Fruit fly (Drosophila melanogaster): ENCODE results near the gene CG5645.

CG5645 gene

DNA sequence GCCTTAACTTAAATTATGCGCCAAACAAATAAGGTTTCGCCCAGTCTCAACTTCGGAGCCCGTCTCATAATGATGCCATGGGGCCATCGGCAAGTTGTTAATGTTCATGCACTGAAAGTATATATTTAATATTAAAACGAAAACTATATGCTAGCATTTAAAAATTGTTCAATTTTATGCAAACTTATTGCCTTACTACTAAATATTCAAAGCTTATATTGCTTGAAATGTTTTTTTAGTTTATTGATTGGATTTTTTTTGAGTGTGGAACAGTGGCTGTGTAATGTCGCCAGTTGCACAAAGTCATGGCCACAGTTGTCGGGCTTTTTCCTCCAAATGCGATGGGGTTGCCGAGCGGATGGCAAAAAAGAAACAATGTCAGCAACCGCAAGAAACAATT lies 22.3 kb downstream of the CG5645 start (continued):
- TF ChIP-seq hkb (optimal IDR thresholded peaks at IDR 0.05) (no peak), hkb (GFP tag; IDR thresholded peaks at IDR 0.05) (peak; percentile 64), Nf-YA (GFP tag; IDR thresholded peaks at IDR 0.05) (peak; percentile 29; the same call in 1 of the 2 replicates), sens-2 (GFP tag; IDR thresholded peaks at IDR 0.05) (0 out of 2 replicates have a peak, but pooled peaks have one; percentile 41)

- no peak for TF ChIP-seq CG11456 (GFP tag; IDR thresholded peaks at IDR 0.05)
- no peak for TF ChIP-seq pho (GFP tag; optimal IDR thresholded peaks at IDR 0.05)
- no peak for TF ChIP-seq kni (GFP tag; optimal IDR thresholded peaks at IDR 0.05)
- TF ChIP-seq ci (GFP tag; IDR thresholded peaks at IDR 0.05) = no peak
- TF ChIP-seq dm (GFP tag; optimal IDR thresholded peaks at IDR 0.05) = no peak
- TF ChIP-seq klu (GFP tag; IDR thresholded peaks at IDR 0.05) = no peak
- TF ChIP-seq PHDP (tag; optimal IDR thresholded peaks at IDR 0.05) = no peak
- no peak for TF ChIP-seq CG17359 (tag; optimal IDR thresholded peaks at IDR 0.05)
- no peak for TF ChIP-seq Meics (GFP tag; optimal IDR thresholded peaks at IDR 0.05)
- no peak for TF ChIP-seq CG34376 (GFP tag; optimal IDR thresholded peaks at IDR 0.05)
Observed at dm6 chr3L:12113589-12113988, 22.9 kb downstream of the CG5645 start.

dm6 chr3L:12112967-12113366 lies 23.5 kb downstream of the CG5645 start:
- TF ChIP-seq sens (GFP tag) (peak; percentile 22), Drgx (GFP tag; IDR thresholded peaks at IDR 0.05) (0 out of 2 replicates have a peak, but pooled peaks have one; percentile 35), CG12299 (tag; optimal IDR thresholded peaks at IDR 0.05) (no peak), Med (GFP tag) (peak; percentile 14), Ets65A (GFP tag) (peak; percentile 40), seq (GFP tag; IDR thresholded peaks at IDR 0.05) (no peak), lov (optimal IDR thresholded peaks at IDR 0.05) (no peak), lov (GFP tag; IDR thresholded peaks at IDR 0.05) (0 out of 3 replicates have a peak, but pooled peaks have one; percentile 8)

DNA sequence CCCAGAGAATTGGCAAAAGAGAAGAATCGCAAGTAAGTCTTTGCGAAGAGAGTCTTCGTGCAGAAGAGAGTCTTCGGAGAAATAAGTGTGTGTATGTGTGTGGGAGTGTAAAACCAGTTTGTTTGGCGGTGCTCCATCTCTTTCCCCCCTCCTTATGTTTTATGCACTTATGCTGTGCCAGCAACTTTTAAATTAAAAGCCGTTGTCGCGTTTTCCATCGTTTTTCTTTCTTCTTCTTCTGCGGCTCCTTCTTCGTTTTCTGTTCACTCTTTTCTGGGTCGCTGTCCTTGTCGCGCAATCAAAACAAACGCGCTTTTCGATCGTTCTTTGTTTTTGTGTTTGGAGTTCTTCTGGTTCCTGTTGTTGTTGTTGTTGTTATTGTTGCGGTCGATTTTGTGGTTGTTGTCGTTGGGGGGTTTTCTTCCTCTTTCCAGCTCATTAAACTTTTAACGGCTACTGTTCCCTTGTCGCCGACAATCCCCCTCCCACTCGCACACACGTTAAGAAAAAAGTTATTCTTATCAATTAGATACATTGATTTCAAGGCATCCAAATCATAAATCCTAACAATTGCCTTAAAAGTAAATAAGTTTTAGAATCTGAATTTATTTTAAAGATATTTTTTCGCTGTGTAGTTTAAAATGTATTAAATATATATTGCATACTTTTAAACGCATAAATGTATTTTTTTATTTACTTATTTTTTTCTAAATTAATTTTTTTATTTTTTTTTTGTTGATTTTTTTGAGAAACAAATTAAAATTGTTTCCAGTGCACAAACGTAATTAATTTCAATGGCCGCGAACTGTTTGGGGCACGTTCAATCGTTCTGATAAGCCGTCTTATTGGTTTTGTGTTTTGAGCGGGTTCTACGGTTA lies 25.2 kb downstream of the CG5645 start:
- TF ChIP-seq sisA (GFP tag; IDR thresholded peaks at IDR 0.05) (no peak; the same call in none of the 2 replicates), Hr78 (GFP tag; optimal IDR thresholded peaks at IDR 0.05) (peak in 1 of 2 experiments; percentile 77), tap (tag; optimal IDR thresholded peaks at IDR 0.05) (peak; percentile 78), esg (GFP tag; conservative IDR thresholded peaks at IDR 0.05) (peak; percentile 74), CG3726 (GFP tag; IDR thresholded peaks at IDR 0.05) (peak; percentile 63; the same call in 1 of the 3 replicates), en (GFP tag; optimal IDR thresholded peaks at IDR 0.05) (no peak), Adf1 (GFP tag; IDR thresholded peaks at IDR 0.05) (no peak), CG10431 (GFP tag; optimal IDR thresholded peaks at IDR 0.05) (peak; percentile 63), vnd (GFP tag; IDR thresholded peaks at IDR 0.05; ENCODE audit: partially characterized antibody) (no peak), HLH3B (GFP tag; IDR thresholded peaks at IDR 0.05) (peak; percentile 72; the same call in 1 of the 2 replicates), shn (GFP tag; optimal IDR thresholded peaks at IDR 0.05) (peak; percentile 33), CG6254 (GFP tag; optimal IDR thresholded peaks at IDR 0.05) (peak; percentile 71), Dip2 (GFP tag; IDR thresholded peaks at IDR 0.05) (no peak), twi (tag; optimal IDR thresholded peaks at IDR 0.05) (peak; percentile 88), CG7372 (GFP tag; IDR thresholded peaks at IDR 0.05) (peak; percentile 49; the same call in 1 of the 2 replicates), dati (GFP tag; IDR thresholded peaks at IDR 0.05) (no peak), CG3838 (GFP tag; optimal IDR thresholded peaks at IDR 0.05) (peak; percentile 39), fru (optimal IDR thresholded peaks at IDR 0.05) (no peak), CG32772 (GFP tag; IDR thresholded peaks at IDR 0.05) (peak; percentile 65; the same call in 1 of the 2 replicates), pita (GFP tag; optimal IDR thresholded peaks at IDR 0.05) (no peak), CG12155 (GFP tag; optimal IDR thresholded peaks at IDR 0.05) (peak; percentile 44), CG5953 (GFP tag; IDR thresholded peaks at IDR 0.05) (no peak), CG6654 (GFP tag; optimal IDR thresholded peaks at IDR 0.05) (peak; percentile 29), CG5180 (GFP tag; optimal IDR thresholded peaks at IDR 0.05) (peak; percentile 33), bbx (GFP tag; IDR thresholded peaks at IDR 0.05; ENCODE audit: partially characterized antibody) (no peak)
